Fruit fly (Drosophila melanogaster): ENCODE results near the gene PGAP1.

Gene PGAP1

dm6 chrX:5662761-5663160 lies 26.5 kb downstream of the PGAP1 start, which contains the start of gene OtopLc:
Gene OtopLc (minus strand): TSS chrX:5662861.
- TF ChIP-seq Dll (optimal IDR thresholded peaks at IDR 0.05): no peak
- TF ChIP-seq EcR (GFP tag; optimal IDR thresholded peaks at IDR 0.05): no peak
- TF ChIP-seq CG8478 (optimal IDR thresholded peaks at IDR 0.05): no peak
- TF ChIP-seq pan (optimal IDR thresholded peaks at IDR 0.05): no peak
- TF ChIP-seq psq (optimal IDR thresholded peaks at IDR 0.05): no peak
- no peak for TF ChIP-seq usp (GFP tag; optimal IDR thresholded peaks at IDR 0.05)

dm6 chrX:5661971-5662370 lies 27.3 kb downstream of the PGAP1 start:
- no peak for TF ChIP-seq pan (optimal IDR thresholded peaks at IDR 0.05)
- no peak for TF ChIP-seq CG8478 (optimal IDR thresholded peaks at IDR 0.05)
- TF ChIP-seq psq (optimal IDR thresholded peaks at IDR 0.05): no peak
- no peak for TF ChIP-seq Dll (optimal IDR thresholded peaks at IDR 0.05)
- TF ChIP-seq EcR (GFP tag; optimal IDR thresholded peaks at IDR 0.05): no peak
- TF ChIP-seq usp (GFP tag; optimal IDR thresholded peaks at IDR 0.05): no peak

DNA sequence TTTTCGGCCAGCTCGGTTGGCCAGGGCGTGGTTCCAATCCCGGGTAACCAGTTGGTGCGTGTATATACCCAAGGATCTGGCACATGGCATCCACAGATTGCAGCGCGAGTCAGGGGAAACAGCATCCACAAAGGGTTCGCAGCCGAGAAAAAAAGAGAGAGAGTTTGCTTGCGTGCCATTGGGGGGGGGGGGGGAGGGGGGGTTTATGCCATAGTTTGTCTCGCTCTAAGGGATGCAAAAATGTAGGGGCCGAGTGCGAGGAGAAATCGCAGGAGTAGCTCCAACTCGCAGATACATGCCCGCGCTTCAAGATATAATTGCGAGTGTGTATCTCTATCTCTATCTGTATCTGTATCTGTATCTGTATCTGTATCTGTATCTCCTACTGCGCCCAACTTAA lies 39.3 kb downstream of the PGAP1 start:
- no peak for TF ChIP-seq CG8478 (optimal IDR thresholded peaks at IDR 0.05)
- no peak for TF ChIP-seq psq (optimal IDR thresholded peaks at IDR 0.05)
- TF ChIP-seq pan (optimal IDR thresholded peaks at IDR 0.05): no peak
- TF ChIP-seq Dll (optimal IDR thresholded peaks at IDR 0.05): no peak
- no peak for TF ChIP-seq usp (GFP tag; optimal IDR thresholded peaks at IDR 0.05)
- no peak for TF ChIP-seq EcR (GFP tag; optimal IDR thresholded peaks at IDR 0.05)

- TF ChIP-seq CG8478 (optimal IDR thresholded peaks at IDR 0.05): no peak
- no peak for TF ChIP-seq pan (optimal IDR thresholded peaks at IDR 0.05)
- TF ChIP-seq EcR (GFP tag; optimal IDR thresholded peaks at IDR 0.05): no peak
- no peak for TF ChIP-seq psq (optimal IDR thresholded peaks at IDR 0.05)
- TF ChIP-seq usp (GFP tag; optimal IDR thresholded peaks at IDR 0.05): no peak
- no peak for TF ChIP-seq Dll (optimal IDR thresholded peaks at IDR 0.05)
Observed at dm6 chrX:5649387-5649786, 39.9 kb downstream of the PGAP1 start.

DNA sequence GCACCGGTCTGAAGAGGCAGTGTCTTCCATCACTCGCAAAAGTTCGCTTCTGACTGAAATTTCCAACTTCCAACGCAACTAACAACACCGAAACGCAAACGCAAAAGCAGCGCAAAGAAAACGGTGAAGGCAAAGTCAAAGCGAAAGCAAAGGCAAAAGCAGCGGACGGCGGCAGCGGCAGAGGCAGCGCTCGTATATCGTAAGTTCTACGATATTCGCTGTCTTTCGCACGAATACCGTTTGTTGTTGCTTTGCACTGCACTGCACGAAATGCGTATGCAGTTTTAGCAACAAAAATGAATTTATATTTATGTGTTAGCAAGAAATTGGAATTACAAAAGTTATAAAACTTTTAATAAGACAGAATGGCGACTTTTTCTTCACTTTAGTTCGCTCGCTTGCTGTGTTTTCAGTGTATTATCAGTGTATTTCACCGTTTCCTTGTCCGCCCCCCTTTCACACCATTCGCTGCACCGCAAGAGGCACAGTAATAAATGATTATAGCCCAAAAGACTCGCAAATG lies 40.8 kb downstream of the PGAP1 start, which contains the start of gene OtopLa:
Gene OtopLa (minus strand): TSS at position 51 of the 523 bp plus-strand sequence.
- TF ChIP-seq EcR (GFP tag; optimal IDR thresholded peaks at IDR 0.05) (no peak), psq (optimal IDR thresholded peaks at IDR 0.05) (no peak), usp (GFP tag; optimal IDR thresholded peaks at IDR 0.05) (no peak), Dll (optimal IDR thresholded peaks at IDR 0.05) (no peak), CG8478 (optimal IDR thresholded peaks at IDR 0.05) (no peak), pan (optimal IDR thresholded peaks at IDR 0.05) (no peak)

DNA sequence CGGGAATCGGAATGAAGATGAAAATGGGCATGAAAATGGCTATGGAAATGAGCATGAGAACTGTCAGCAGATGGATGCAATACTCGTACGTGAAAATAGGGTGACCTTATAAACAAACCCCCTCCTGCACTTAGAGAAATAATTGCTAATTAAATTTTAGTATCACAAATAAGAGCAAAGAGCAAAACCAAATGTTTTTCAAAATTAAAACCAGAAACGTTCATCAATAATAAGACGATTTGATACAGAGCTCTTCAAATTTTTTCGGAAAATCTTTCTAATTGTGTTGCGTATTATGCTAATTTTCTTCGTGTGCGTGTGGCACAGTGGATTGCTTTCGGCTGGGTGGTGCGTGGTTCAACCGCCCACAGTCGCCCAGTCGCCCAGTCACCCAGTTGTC lies 43.0 kb downstream of the PGAP1 start:
- TF ChIP-seq pan (optimal IDR thresholded peaks at IDR 0.05) (no peak), EcR (GFP tag; optimal IDR thresholded peaks at IDR 0.05) (no peak), psq (optimal IDR thresholded peaks at IDR 0.05) (no peak), usp (GFP tag; optimal IDR thresholded peaks at IDR 0.05) (no peak), CG8478 (optimal IDR thresholded peaks at IDR 0.05) (no peak), Dll (optimal IDR thresholded peaks at IDR 0.05) (no peak)

- no peak for TF ChIP-seq psq (optimal IDR thresholded peaks at IDR 0.05)
- no peak for TF ChIP-seq pan (optimal IDR thresholded peaks at IDR 0.05)
- TF ChIP-seq EcR (GFP tag; optimal IDR thresholded peaks at IDR 0.05): no peak
- TF ChIP-seq Dll (optimal IDR thresholded peaks at IDR 0.05): no peak
- no peak for TF ChIP-seq usp (GFP tag; optimal IDR thresholded peaks at IDR 0.05)
- no peak for TF ChIP-seq CG8478 (optimal IDR thresholded peaks at IDR 0.05)
Observed at dm6 chrX:5639083-5639482, 50.2 kb downstream of the PGAP1 start.

dm6 chrX:5638588-5638987 lies 50.7 kb downstream of the PGAP1 start:
- no peak for TF ChIP-seq pan (optimal IDR thresholded peaks at IDR 0.05)
- no peak for TF ChIP-seq Dll (optimal IDR thresholded peaks at IDR 0.05)
- TF ChIP-seq EcR (GFP tag; optimal IDR thresholded peaks at IDR 0.05): no peak
- no peak for TF ChIP-seq psq (optimal IDR thresholded peaks at IDR 0.05)
- no peak for TF ChIP-seq usp (GFP tag; optimal IDR thresholded peaks at IDR 0.05)
- TF ChIP-seq CG8478 (optimal IDR thresholded peaks at IDR 0.05): no peak

dm6 chrX:5637543-5637942 lies 51.7 kb downstream of the PGAP1 start:
- TF ChIP-seq Dll (optimal IDR thresholded peaks at IDR 0.05) (no peak), CG8478 (optimal IDR thresholded peaks at IDR 0.05) (no peak), EcR (GFP tag; optimal IDR thresholded peaks at IDR 0.05) (no peak), usp (GFP tag; optimal IDR thresholded peaks at IDR 0.05) (no peak), pan (optimal IDR thresholded peaks at IDR 0.05) (no peak), psq (optimal IDR thresholded peaks at IDR 0.05) (no peak)

dm6 chrX:5636529-5637099 lies 52.7 kb downstream of the PGAP1 start:
- TF ChIP-seq EcR (GFP tag; optimal IDR thresholded peaks at IDR 0.05) (no peak), psq (optimal IDR thresholded peaks at IDR 0.05) (no peak), pan (optimal IDR thresholded peaks at IDR 0.05) (no peak), Dll (optimal IDR thresholded peaks at IDR 0.05) (no peak), usp (GFP tag; optimal IDR thresholded peaks at IDR 0.05) (no peak), CG8478 (optimal IDR thresholded peaks at IDR 0.05) (no peak)

Data from whole organism.